Worm (Caenorhabditis elegans) whole organism, early embryonic: ENCODE results near the gene let-268.

Experiments
- sea-1 ChIP-seq: fragments of 200-800 bp; sonication (Bioruptor generic); conservative IDR thresholded peaks from 2 replicates; pipeline ENCODE4 v1.3.6; 2022; ENCODE audit warnings: missing genetic modification characterization, missing compliant biosample characterization
- tbx-37 ChIP-seq: fragments of 200-800 bp; sonication (Bioruptor generic); conservative IDR thresholded peaks from 2 replicates; pipeline ENCODE4 v1.3.6; 2022; ENCODE audit warnings: missing genetic modification reagents, missing genetic modification characterization, missing compliant biosample characterization

DNA sequence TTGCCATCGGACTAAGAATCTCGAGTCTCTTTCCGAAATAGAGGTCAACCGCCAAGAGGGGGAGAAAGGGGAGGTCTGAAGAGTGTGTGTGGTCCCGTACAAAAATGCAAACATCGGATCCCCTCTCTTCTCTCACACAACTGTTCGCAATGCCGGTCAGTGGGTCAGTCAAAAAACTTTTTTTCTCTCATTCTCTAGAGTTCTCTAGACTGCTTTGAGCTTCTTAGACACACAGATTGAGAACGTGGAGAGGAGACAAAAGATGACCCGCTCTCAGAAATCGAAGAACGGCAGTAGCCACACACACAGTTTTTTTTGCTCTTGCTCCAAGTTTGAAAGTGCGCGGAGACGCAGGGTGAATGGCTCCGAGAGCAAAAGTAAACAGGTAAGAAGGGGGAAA lies 36.0 kb upstream of the let-268 start:
- TF ChIP-seq sea-1 (no peak), tbx-37 (no peak)
